Worm (Caenorhabditis elegans) whole organism, mixed stage, embryonic: ENCODE results near the gene him-17.

Source experiments
- M03D4.4 ChIP-seq: sonication (generic microtip); optimal IDR thresholded peaks from 2 replicates; lab custom pipeline; 2017; ENCODE audit warnings: mild to moderate bottlenecking, missing genetic modification characterization, missing compliant biosample characterization
- bed-3 ChIP-seq: fragments of 200-800 bp; sonication (Bioruptor generic); optimal IDR thresholded peaks from 3 replicates; lab custom pipeline; 2018; ENCODE audit warnings: mild to moderate bottlenecking, missing genetic modification characterization, moderate library complexity, missing compliant biosample characterization
- ceh-39 ChIP-seq: fragments of 150-350 bp; optimal IDR thresholded peaks from 2 replicates; lab custom pipeline; 2014; ENCODE audit warnings: missing biosample characterization, missing genetic modification characterization
- ceh-43 ChIP-seq: fragments of 200-800 bp; sonication (Bioruptor generic); optimal IDR thresholded peaks from 2 replicates; lab custom pipeline; 2018; ENCODE audit warnings: mild to moderate bottlenecking, missing genetic modification characterization, moderate library complexity, missing compliant biosample characterization
- ceh-83 ChIP-seq: fragments of 200-800 bp; sonication (Bioruptor generic); optimal IDR thresholded peaks from 2 replicates; lab custom pipeline; 2018; ENCODE audit warnings: mild to moderate bottlenecking, missing genetic modification characterization, missing compliant biosample characterization
- ces-1 ChIP-seq: fragments of 150-350 bp; optimal IDR thresholded peaks from 2 replicates; lab custom pipeline; 2014; ENCODE audit warnings: missing biosample characterization, missing genetic modification reagents, missing genetic modification characterization
- cnd-1 ChIP-seq: fragments of 200-800 bp; sonication (Bioruptor generic); optimal IDR thresholded peaks from 2 replicates; lab custom pipeline; 2018; ENCODE audit warnings: mild to moderate bottlenecking, missing genetic modification characterization, missing compliant biosample characterization
- drap-1 ChIP-seq: fragments of 200-800 bp; sonication (Bioruptor generic); optimal IDR thresholded peaks from 3 replicates; lab custom pipeline; 2018; ENCODE audit warnings: mild to moderate bottlenecking, missing genetic modification characterization, missing compliant biosample characterization
- elt-3 ChIP-seq: fragments of 150-350 bp; optimal IDR thresholded peaks from 2 replicates; lab custom pipeline; 2014; ENCODE audit warnings: missing biosample characterization, missing genetic modification characterization
- flh-1 ChIP-seq: fragments of 200-800 bp; sonication (Bioruptor generic); optimal IDR thresholded peaks from 2 replicates; lab custom pipeline; 2018; ENCODE audit warnings: mild to moderate bottlenecking, missing genetic modification characterization, moderate library complexity, missing compliant biosample characterization
- ham-2 ChIP-seq: fragments of 200-800 bp; sonication (Bioruptor generic); optimal IDR thresholded peaks from 2 replicates; lab custom pipeline; 2018; ENCODE audit warnings: mild to moderate bottlenecking, missing genetic modification characterization, missing compliant biosample characterization
- lin-13 ChIP-seq: fragments of 150-350 bp; optimal IDR thresholded peaks from 2 replicates; lab custom pipeline; 2014; ENCODE audit warnings: missing biosample characterization, missing genetic modification characterization
- lin-32 ChIP-seq: fragments of 200-800 bp; sonication (Bioruptor generic); optimal IDR thresholded peaks from 2 replicates; lab custom pipeline; 2018; ENCODE audit warnings: mild to moderate bottlenecking, missing genetic modification characterization, missing compliant biosample characterization
- lsy-2 ChIP-seq: fragments of 150-350 bp; optimal IDR thresholded peaks from 2 replicates; lab custom pipeline; 2014; ENCODE audit warnings: missing biosample characterization, missing genetic modification characterization
- mab-5 ChIP-seq: fragments of 150-350 bp; optimal IDR thresholded peaks from 2 replicates; lab custom pipeline; 2014; ENCODE audit warnings: missing biosample characterization, missing genetic modification characterization
- mls-2 ChIP-seq: sonication (generic microtip); optimal IDR thresholded peaks from 2 replicates; lab custom pipeline; 2016; ENCODE audit warnings: mild to moderate bottlenecking, missing genetic modification characterization, moderate library complexity, missing compliant biosample characterization
- nhr-12 ChIP-seq: fragments of 150-350 bp; optimal IDR thresholded peaks from 2 replicates; lab custom pipeline; 2014; ENCODE audit warnings: missing biosample characterization, missing genetic modification characterization
- nhr-2 ChIP-seq: fragments of 150-350 bp; optimal IDR thresholded peaks from 2 replicates; lab custom pipeline; 2014; ENCODE audit warnings: missing biosample characterization, missing genetic modification characterization
- nhr-237 ChIP-seq: fragments of 150-350 bp; optimal IDR thresholded peaks from 2 replicates; lab custom pipeline; 2014; ENCODE audit warnings: missing biosample characterization, missing genetic modification characterization
- nhr-28 ChIP-seq: fragments of 150-350 bp; optimal IDR thresholded peaks from 2 replicates; lab custom pipeline; 2014; ENCODE audit warnings: missing biosample characterization, missing genetic modification characterization
- nhr-76 ChIP-seq: sonication (generic microtip); optimal IDR thresholded peaks from 2 replicates; lab custom pipeline; 2017; ENCODE audit warnings: missing biosample characterization, missing genetic modification characterization
- pha-4 ChIP-seq: fragments of 150-350 bp; optimal IDR thresholded peaks from 2 replicates; lab custom pipeline; 2018; ENCODE audit warnings: missing biosample characterization, missing genetic modification reagents, missing genetic modification characterization
- snpc-4 ChIP-seq: fragments of 150-350 bp; optimal IDR thresholded peaks from 2 replicates; lab custom pipeline; 2014; ENCODE audit warnings: missing biosample characterization, missing genetic modification characterization
- tbx-8 ChIP-seq: fragments of 200-800 bp; sonication (Bioruptor generic); optimal IDR thresholded peaks from 2 replicates; lab custom pipeline; 2018; ENCODE audit warnings: mild to moderate bottlenecking, missing genetic modification characterization, moderate library complexity, missing compliant biosample characterization
- unc-120 ChIP-seq: sonication (generic microtip); optimal IDR thresholded peaks from 2 replicates; lab custom pipeline; 2017; ENCODE audit warnings: missing genetic modification characterization, missing compliant biosample characterization; ENCODE audit not compliant: poor library complexity, severe bottlenecking
- unc-39 ChIP-seq: fragments of 150-350 bp; optimal IDR thresholded peaks from 2 replicates; lab custom pipeline; 2014; ENCODE audit warnings: missing biosample characterization, missing genetic modification characterization
- unc-62 ChIP-seq: fragments of 150-350 bp; optimal IDR thresholded peaks from 2 replicates; lab custom pipeline; 2014; ENCODE audit warnings: missing biosample characterization, missing genetic modification reagents, missing genetic modification characterization
- zip-8 ChIP-seq: fragments of 150-350 bp; optimal IDR thresholded peaks from 2 replicates; lab custom pipeline; 2014; ENCODE audit warnings: missing biosample characterization, missing genetic modification characterization
- ztf-11 ChIP-seq: fragments of 150-350 bp; optimal IDR thresholded peaks from 2 replicates; lab custom pipeline; 2014; ENCODE audit warnings: missing biosample characterization, missing genetic modification characterization

The him-17 gene

DNA sequence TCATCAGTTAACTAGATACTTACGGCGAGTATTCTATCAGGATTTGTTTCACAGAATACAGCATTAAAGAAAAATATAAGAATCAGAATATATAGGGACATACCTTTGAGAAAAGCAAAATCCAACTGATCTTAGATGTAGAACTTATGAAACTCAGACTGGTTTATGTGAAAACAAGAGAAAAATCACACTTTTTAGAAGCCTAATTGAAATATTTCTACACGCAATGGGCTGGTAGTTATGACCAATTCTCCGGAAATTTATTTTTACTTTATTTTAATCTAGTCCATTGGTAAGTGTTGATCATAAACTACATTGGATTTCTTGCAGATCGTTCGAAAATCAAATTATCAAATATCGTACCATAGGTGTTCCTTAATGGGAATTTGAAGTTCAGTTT lies 7.6 kb downstream of the him-17 start, which contains the start of gene T09E8.4:
TSS of gene T09E8.4 (minus strand) at position 101 of the 400 bp plus-strand sequence.
- TF ChIP-seq unc-62 (GFP tag; lab: Kevin White, UChicago) (no peak), cnd-1 (tag; lab: Kevin White, UChicago) (no peak), ham-2 (no peak), ceh-39 (tag; lab: Kevin White, UChicago) (no peak), ceh-43 (GFP tag; lab: Kevin White, UChicago) (no peak), bed-3 (no peak), mab-5 (tag; lab: Kevin White, UChicago) (no peak), pha-4 (tag; lab: Kevin White, UChicago) (no peak), ceh-83 (GFP tag; lab: Kevin White, UChicago) (no peak), nhr-12 (tag; lab: Kevin White, UChicago) (no peak), ces-1 (GFP tag; lab: Kevin White, UChicago) (no peak), elt-3 (tag; lab: Kevin White, UChicago) (no peak), flh-1 (no peak), unc-120 (tag; lab: Kevin White, UChicago) (no peak), lin-13 (tag; lab: Kevin White, UChicago) (no peak)
- TF ChIP-seq, all 35 proteins: peak for 0

ce11 chrV:13185384-13185783 lies 8.9 kb downstream of the him-17 start, which contains the start of gene sri-6:
Gene sri-6, plus strand, starts transcription at chrV:13185684.
- TF ChIP-seq flh-1 (no peak), unc-62 (GFP tag; lab: Kevin White, UChicago) (no peak), drap-1 (GFP tag; lab: Kevin White, UChicago) (no peak), tbx-8 (no peak), lsy-2 (tag; lab: Kevin White, UChicago) (no peak), elt-3 (tag; lab: Kevin White, UChicago) (no peak), mab-5 (tag; lab: Kevin White, UChicago) (no peak), unc-120 (tag; lab: Kevin White, UChicago) (no peak), ztf-11 (no peak), snpc-4 (tag; lab: Kevin White, UChicago) (no peak), bed-3 (no peak), ceh-39 (tag; lab: Kevin White, UChicago) (no peak), ceh-43 (GFP tag; lab: Kevin White, UChicago) (no peak), nhr-12 (tag; lab: Kevin White, UChicago) (no peak), M03D4.4 (no peak), zip-8 (tag; lab: Kevin White, UChicago) (no peak), nhr-237 (no peak), ceh-83 (GFP tag; lab: Kevin White, UChicago) (no peak), unc-39 (tag; lab: Kevin White, UChicago) (no peak)

DNA sequence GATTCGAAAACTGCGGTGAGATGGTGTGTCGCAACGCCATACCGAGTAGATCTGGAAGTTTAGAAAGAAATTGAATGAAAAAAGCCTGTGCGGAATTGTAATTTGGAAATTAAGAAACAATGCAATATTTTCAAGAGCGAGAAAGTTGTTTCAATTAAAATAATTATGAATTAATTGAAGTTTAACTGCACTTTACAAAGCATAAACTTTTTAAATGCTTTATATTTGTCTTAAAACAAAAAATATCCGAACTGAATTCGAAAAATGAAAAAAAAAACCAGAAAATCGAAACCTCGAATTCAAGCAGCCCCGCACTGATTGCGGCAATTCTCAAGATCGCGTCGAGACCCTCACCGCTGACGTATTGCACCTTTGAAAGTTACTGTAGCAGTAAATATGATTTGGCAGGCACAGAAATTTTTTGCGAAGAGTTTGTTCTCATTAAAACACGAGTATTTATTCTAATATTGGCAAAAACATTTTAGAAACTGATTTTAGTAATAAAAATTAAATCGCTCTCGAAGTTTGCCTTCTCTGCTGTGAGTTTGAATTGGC lies 17.1 kb downstream of the him-17 start, which contains the start of gene sun-1:
TSS of gene sun-1 (minus strand) at position 51 of the 555 bp plus-strand sequence.
- TF ChIP-seq unc-62 (GFP tag; lab: Kevin White, UChicago) (no peak), ham-2 (no peak), lin-13 (tag; lab: Kevin White, UChicago) (no peak), ceh-83 (GFP tag; lab: Kevin White, UChicago) (no peak), elt-3 (tag; lab: Kevin White, UChicago) (no peak), lin-32 (GFP tag; lab: Kevin White, UChicago) (no peak), drap-1 (GFP tag; lab: Kevin White, UChicago) (no peak), M03D4.4 (no peak), unc-120 (tag; lab: Kevin White, UChicago) (no peak), lsy-2 (tag; lab: Kevin White, UChicago) (no peak), nhr-28 (tag; lab: Kevin White, UChicago) (no peak), ceh-43 (GFP tag; lab: Kevin White, UChicago) (no peak), nhr-76 (tag; lab: Kevin White, UChicago) (no peak), ceh-39 (tag; lab: Kevin White, UChicago) (no peak), mls-2 (tag; lab: Kevin White, UChicago) (no peak), nhr-237 (no peak), cnd-1 (tag; lab: Kevin White, UChicago) (no peak), mab-5 (tag; lab: Kevin White, UChicago) (no peak)
- TF ChIP-seq, all 35 proteins: peak for 0

DNA sequence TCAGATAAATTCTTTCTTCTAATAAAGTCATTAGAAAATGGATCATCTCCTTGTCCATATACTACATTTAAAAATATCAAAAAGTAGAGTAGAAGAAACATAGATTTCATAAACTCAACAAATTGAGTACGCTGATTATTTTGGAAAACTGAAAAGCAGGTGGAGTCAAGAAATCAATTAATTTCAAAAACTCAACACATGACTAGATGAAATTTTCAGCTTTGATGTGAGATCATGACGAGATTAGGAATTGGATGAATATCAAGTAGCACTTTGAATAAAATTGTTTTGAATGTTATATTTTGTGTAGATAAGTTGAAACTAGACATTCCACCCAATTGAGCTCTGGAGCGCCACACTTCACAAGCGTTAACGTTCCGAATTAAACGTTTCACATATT lies 19.0 kb downstream of the him-17 start, which contains the start of gene F57B1.1:
TSS of gene F57B1.1 (minus strand) at position 101 of the 400 bp plus-strand sequence.
- TF ChIP-seq cnd-1 (tag; lab: Kevin White, UChicago) (no peak), lsy-2 (tag; lab: Kevin White, UChicago) (no peak), lin-32 (GFP tag; lab: Kevin White, UChicago) (no peak), M03D4.4 (no peak), nhr-237 (no peak), ceh-83 (GFP tag; lab: Kevin White, UChicago) (no peak), flh-1 (no peak), zip-8 (tag; lab: Kevin White, UChicago) (no peak), nhr-2 (no peak), nhr-12 (tag; lab: Kevin White, UChicago) (no peak), drap-1 (GFP tag; lab: Kevin White, UChicago) (no peak)
